Worm (Caenorhabditis elegans): ENCODE results near the gene ZC513.2.

Gene ZC513.2

ce11 chrV:8062074-8062473 is 7.8 kb downstream of the ZC513.2 start, which contains the start of gene str-139:
str-139 (minus strand) TSS chrV:8062174.
- TF ChIP-seq pha-4 (tag; optimal IDR thresholded peaks at IDR 0.05) (no peak), blmp-1 (tag; optimal IDR thresholded peaks at IDR 0.05) (no peak), ztf-11 (tag; optimal IDR thresholded peaks at IDR 0.05) (no peak), tbx-8 (GFP tag; optimal IDR thresholded peaks at IDR 0.05) (no peak), bed-3 (GFP tag; optimal IDR thresholded peaks at IDR 0.05) (no peak), flh-1 (GFP tag; optimal IDR thresholded peaks at IDR 0.05) (no peak), ceh-39 (tag; optimal IDR thresholded peaks at IDR 0.05) (no peak), sptf-1 (tag; optimal IDR thresholded peaks at IDR 0.05) (no peak), nhr-2 (tag; optimal IDR thresholded peaks at IDR 0.05) (no peak), elt-1 (tag; optimal IDR thresholded peaks at IDR 0.05; ENCODE audit: borderline replicate concordance, insufficient read depth) (no peak), unc-120 (tag; optimal IDR thresholded peaks at IDR 0.05; ENCODE audit: poor library complexity, severe bottlenecking) (no peak), ces-1 (GFP tag; optimal IDR thresholded peaks at IDR 0.05) (no peak), mab-5 (tag; optimal IDR thresholded peaks at IDR 0.05) (no peak), sem-2 (GFP tag; optimal IDR thresholded peaks at IDR 0.05) (no peak), ceh-43 (GFP tag; optimal IDR thresholded peaks at IDR 0.05) (no peak), ceh-83 (GFP tag; optimal IDR thresholded peaks at IDR 0.05) (no peak), unc-62 (GFP tag; optimal IDR thresholded peaks at IDR 0.05) (no peak), snpc-4 (tag; optimal IDR thresholded peaks at IDR 0.05) (no peak), mep-1 (tag; optimal IDR thresholded peaks at IDR 0.05) (no peak), hlh-1 (tag; optimal IDR thresholded peaks at IDR 0.05) (no peak)

DNA sequence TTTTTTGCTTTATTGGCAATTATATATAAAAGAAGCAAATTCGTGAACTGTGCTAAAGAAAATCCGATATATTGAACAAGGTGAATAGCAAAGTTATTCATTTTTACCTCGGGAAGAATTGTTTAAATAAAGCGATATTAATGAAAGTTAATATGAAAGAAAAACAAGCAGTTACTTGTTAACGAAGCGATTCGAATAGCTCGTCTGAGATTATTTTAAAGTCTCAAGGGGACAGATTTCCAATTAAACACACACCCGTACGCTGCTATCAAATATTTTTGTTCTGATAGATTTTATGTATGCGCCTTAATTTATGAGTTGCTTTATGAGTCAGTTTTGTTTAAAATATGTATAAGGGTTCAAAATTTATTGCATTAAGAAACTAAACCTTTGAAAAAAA is 13.6 kb downstream of the ZC513.2 start, which contains the start of gene str-140:
TSS of gene str-140 (minus strand) at position 101 of the 400 bp plus-strand sequence.
- TF ChIP-seq ztf-11 (tag; optimal IDR thresholded peaks at IDR 0.05) (no peak), elt-3 (tag; optimal IDR thresholded peaks at IDR 0.05) (no peak), sem-2 (GFP tag; optimal IDR thresholded peaks at IDR 0.05) (no peak), nhr-76 (tag; optimal IDR thresholded peaks at IDR 0.05) (no peak), ceh-43 (GFP tag; optimal IDR thresholded peaks at IDR 0.05) (no peak)

- TF ChIP-seq mab-5 (tag; optimal IDR thresholded peaks at IDR 0.05) (no peak), pha-4 (tag; optimal IDR thresholded peaks at IDR 0.05) (no peak), lin-13 (tag; optimal IDR thresholded peaks at IDR 0.05) (no peak)
These were observed 15.4 kb downstream of the ZC513.2 start, which contains the start of gene str-143 for ce11 chrV:8069637-8070036. str-143 (minus strand) TSS chrV:8069737.

DNA sequence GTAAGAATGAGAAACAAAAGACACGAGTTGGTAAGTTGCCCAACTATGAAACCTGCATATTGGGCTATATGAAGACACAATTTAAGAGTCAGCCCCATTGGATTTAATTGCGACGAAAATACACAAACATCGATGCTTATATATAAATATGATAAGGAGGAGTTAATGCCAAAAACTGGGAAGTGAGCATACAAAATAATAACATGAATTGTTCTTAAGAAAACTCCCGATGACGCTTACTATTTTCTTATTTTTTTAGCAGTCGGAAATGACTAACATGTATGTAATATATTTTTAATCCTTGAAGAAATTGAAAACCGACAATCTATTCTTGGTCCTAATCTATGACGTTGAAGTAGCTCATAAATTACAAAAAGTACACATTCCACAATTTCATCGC is 17.8 kb downstream of the ZC513.2 start, which contains the start of gene str-144:
TSS of gene str-144 (minus strand) at position 101 of the 400 bp plus-strand sequence.
- TF ChIP-seq flh-1 (GFP tag; optimal IDR thresholded peaks at IDR 0.05) (no peak), cnd-1 (tag; optimal IDR thresholded peaks at IDR 0.05) (no peak), ztf-11 (tag; optimal IDR thresholded peaks at IDR 0.05) (no peak), snpc-4 (tag; optimal IDR thresholded peaks at IDR 0.05) (no peak), mep-1 (tag; optimal IDR thresholded peaks at IDR 0.05) (no peak), nhr-2 (tag; optimal IDR thresholded peaks at IDR 0.05) (no peak), drap-1 (GFP tag; optimal IDR thresholded peaks at IDR 0.05) (no peak), ceh-43 (GFP tag; optimal IDR thresholded peaks at IDR 0.05) (no peak), ham-2 (GFP tag; optimal IDR thresholded peaks at IDR 0.05) (no peak), mab-5 (tag; optimal IDR thresholded peaks at IDR 0.05) (no peak), lsy-2 (tag; optimal IDR thresholded peaks at IDR 0.05) (no peak), unc-120 (tag; optimal IDR thresholded peaks at IDR 0.05; ENCODE audit: poor library complexity, severe bottlenecking) (no peak), sptf-1 (tag; optimal IDR thresholded peaks at IDR 0.05) (no peak)

DNA sequence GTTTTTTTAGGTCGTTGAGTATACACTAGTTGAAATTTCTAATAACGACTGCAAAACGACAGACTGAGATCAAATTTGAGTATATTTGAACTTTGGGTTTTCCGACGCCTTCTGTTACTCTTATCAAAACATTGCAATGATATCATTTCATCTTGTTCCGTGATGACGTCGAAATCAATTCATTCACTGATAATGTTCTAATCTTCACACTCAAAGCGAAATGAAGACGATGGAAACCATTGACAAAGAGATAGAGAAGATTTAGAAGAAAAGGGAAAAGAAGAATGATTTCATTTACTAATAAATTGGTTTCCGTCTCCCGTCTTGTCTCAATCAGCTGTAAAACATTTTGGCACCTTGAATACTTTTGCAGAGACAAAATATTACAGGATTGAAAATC is 18.9 kb downstream of the ZC513.2 start:
- TF ChIP-seq ceh-39 (tag; optimal IDR thresholded peaks at IDR 0.05), result no peak
- TF ChIP-seq elt-3 (tag; optimal IDR thresholded peaks at IDR 0.05), result peak; percentile 78

- TF ChIP-seq snpc-4 (tag; optimal IDR thresholded peaks at IDR 0.05), result no peak
- no peak for TF ChIP-seq mep-1 (tag; optimal IDR thresholded peaks at IDR 0.05)
- TF ChIP-seq hlh-1 (tag; optimal IDR thresholded peaks at IDR 0.05), result no peak
- no peak for TF ChIP-seq nhr-237 (tag; optimal IDR thresholded peaks at IDR 0.05)
- TF ChIP-seq nhr-2 (tag; optimal IDR thresholded peaks at IDR 0.05), result no peak
- TF ChIP-seq sptf-1 (tag; optimal IDR thresholded peaks at IDR 0.05), result no peak
- no peak for TF ChIP-seq unc-39 (tag; optimal IDR thresholded peaks at IDR 0.05)
- no peak for TF ChIP-seq nhr-12 (tag; optimal IDR thresholded peaks at IDR 0.05)
- no peak for TF ChIP-seq flh-1 (GFP tag; optimal IDR thresholded peaks at IDR 0.05)
- TF ChIP-seq elt-3 (tag; optimal IDR thresholded peaks at IDR 0.05), result no peak
- TF ChIP-seq nhr-28 (tag; optimal IDR thresholded peaks at IDR 0.05), result no peak
- no peak for TF ChIP-seq lsy-2 (tag; optimal IDR thresholded peaks at IDR 0.05)
- no peak for TF ChIP-seq ces-1 (GFP tag; optimal IDR thresholded peaks at IDR 0.05)
- no peak for TF ChIP-seq sem-2 (GFP tag; optimal IDR thresholded peaks at IDR 0.05)
- no peak for TF ChIP-seq ceh-39 (tag; optimal IDR thresholded peaks at IDR 0.05)
- no peak for TF ChIP-seq ham-2 (GFP tag; optimal IDR thresholded peaks at IDR 0.05)
- no peak for TF ChIP-seq mls-2 (tag; optimal IDR thresholded peaks at IDR 0.05)
- TF ChIP-seq tbx-8 (GFP tag; optimal IDR thresholded peaks at IDR 0.05), result no peak
- TF ChIP-seq lin-13 (tag; optimal IDR thresholded peaks at IDR 0.05), result no peak
- TF ChIP-seq pha-4 (tag; optimal IDR thresholded peaks at IDR 0.05), result no peak
These were observed 21.5 kb downstream of the ZC513.2 start, which contains the start of gene catp-3 for ce11 chrV:8075712-8076111. catp-3 (plus strand) TSS chrV:8076012.
